Worm (Caenorhabditis elegans) whole organism, L4 larva: ENCODE results near the gene pat-6.

Experiments
- ceh-82 ChIP-seq: sonication (generic microtip); optimal IDR thresholded peaks from 2 replicates; lab custom pipeline; 2017; ENCODE audit warnings: missing biosample characterization, missing genetic modification characterization
- dpl-1 ChIP-seq: fragments of 150-350 bp; optimal IDR thresholded peaks from 2 replicates; lab custom pipeline; 2014; ENCODE audit warnings: missing biosample characterization, missing genetic modification reagents, missing genetic modification characterization
- jun-1 ChIP-seq: fragments of 150-350 bp; optimal IDR thresholded peaks from 2 replicates; lab custom pipeline; 2014; ENCODE audit warnings: missing biosample characterization, missing genetic modification reagents, missing genetic modification characterization
- mdl-1 ChIP-seq, 2 experiments: fragments of 150-350 bp in 1 of 2; sonication (generic microtip) in 1 of 2; optimal IDR thresholded peaks; 2 replicates each; lab custom pipeline; 2014 to 2017; ENCODE audit warnings: missing biosample characterization in 2 of 2, missing genetic modification characterization in 2 of 2
- pha-4 ChIP-seq, 2 experiments: fragments of 150-350 bp in 1 of 2; fragments of 200-800 bp in 1 of 2; sonication (Bioruptor generic) in 1 of 2; IDR thresholded peaks in 1 of 2; optimal IDR thresholded peaks in 1 of 2; 2 replicates each; pipeline versions ENCODE4 v1.3.6 to Lab custom; 2014 to 2022; ENCODE audit warnings: missing genetic modification characterization in 2 of 2, missing genetic modification reagents in 2 of 2, missing biosample characterization in 1 of 2, missing compliant biosample characterization in 1 of 2
- skn-1 ChIP-seq: fragments of 150-350 bp; optimal IDR thresholded peaks from 2 replicates; lab custom pipeline; 2014; ENCODE audit warnings: missing biosample characterization, missing genetic modification characterization

- TF ChIP-seq dpl-1 (GFP tag; lab: Kevin White, UChicago) = no peak
- no peak for TF ChIP-seq jun-1
- no peak for TF ChIP-seq skn-1
- no peak for TF ChIP-seq ceh-82 (tag; lab: Kevin White, UChicago)
- no peak for TF ChIP-seq pha-4 (GFP tag; IDR thresholded peaks at IDR 0.05; lab: Robert Waterston, UW)
- no peak for TF ChIP-seq pha-4 (tag; optimal IDR thresholded peaks at IDR 0.05; lab: Kevin White, UChicago)
- no peak for TF ChIP-seq mdl-1 (tag; optimal IDR thresholded peaks at IDR 0.05; lab: Kevin White, UChicago)
Measured at ce11 chrIV:303264-303663, 39.2 kb upstream of the pat-6 start.
